Fruit fly (Drosophila melanogaster): Measurements from ENCODE around the gene asp.

DNA sequence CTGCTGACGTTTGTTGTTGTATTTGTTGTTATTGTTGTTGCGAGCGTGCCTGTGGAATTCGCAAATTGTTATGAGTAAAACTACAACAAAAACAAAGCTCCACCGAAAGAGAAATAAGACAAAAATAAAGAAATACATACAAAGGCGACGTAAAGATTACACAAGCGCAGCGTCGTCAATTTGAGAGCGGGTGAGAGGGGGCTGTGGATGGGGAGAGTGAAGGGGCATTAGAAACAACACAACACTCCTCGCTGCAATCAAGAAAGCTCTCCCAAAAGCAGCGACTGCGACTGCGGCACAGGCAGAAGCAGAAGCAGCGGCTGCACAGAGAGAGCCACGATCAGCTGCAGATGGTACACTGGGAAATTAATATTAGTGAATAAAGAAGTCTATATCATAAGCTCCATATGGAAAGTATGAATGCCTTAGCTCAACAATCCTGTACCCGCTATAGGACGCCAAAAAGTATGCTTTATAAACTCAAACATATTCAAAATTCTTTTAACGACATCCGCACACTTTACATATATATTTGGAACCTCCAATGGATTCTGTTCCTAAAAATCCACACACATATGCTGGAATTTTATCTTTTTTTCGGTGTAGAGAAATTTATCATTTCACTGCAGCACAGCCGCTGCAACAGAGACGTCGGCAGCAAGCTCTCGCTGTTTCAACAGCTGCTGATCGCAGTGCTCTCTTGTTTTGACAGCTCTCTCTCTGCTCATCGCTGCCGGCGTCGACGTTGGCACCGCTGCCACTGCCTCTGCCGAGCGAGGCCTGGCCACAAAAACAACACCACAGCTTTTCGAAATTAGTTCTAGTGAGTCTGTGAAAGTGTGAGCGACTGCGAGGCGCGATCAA, 15.1 kb downstream of the asp start, which contains the start of gene CG13631:
- no peak for TF ChIP-seq CG8478 (optimal IDR thresholded peaks at IDR 0.05)
- no peak for TF ChIP-seq CTCF (optimal IDR thresholded peaks at IDR 0.05)
